Worm (Caenorhabditis elegans) whole organism, L2 larva: Measurements from ENCODE around the gene F14D7.9.

ENCODE experiments used
- ZK546.5 ChIP-seq: sonication (generic microtip); optimal IDR thresholded peaks from 2 replicates; lab custom pipeline; 2017; ENCODE audit warnings: missing biosample characterization, missing genetic modification characterization
- aly-2 ChIP-seq: fragments of 150-350 bp; optimal IDR thresholded peaks from 2 replicates; lab custom pipeline; 2014; ENCODE audit warnings: missing biosample characterization, missing genetic modification characterization
- ama-1 ChIP-seq: fragments of 150-350 bp; optimal IDR thresholded peaks from 2 replicates; lab custom pipeline; 2018; ENCODE audit warnings: inconsistent platforms
- lsy-2 ChIP-seq, 2 experiments: fragments of 150-350 bp in 1 of 2; sonication (generic microtip) in 1 of 2; optimal IDR thresholded peaks; 2 replicates each; lab custom pipeline; 2014 to 2017; ENCODE audit warnings: missing biosample characterization in 2 of 2, missing genetic modification characterization in 2 of 2
- nhr-237 ChIP-seq: fragments of 150-350 bp; optimal IDR thresholded peaks from 2 replicates; lab custom pipeline; 2014; ENCODE audit warnings: missing biosample characterization, missing genetic modification characterization

ce11 chrV:14336655-14337054, 42.2 kb downstream of the F14D7.9 start, which contains the start of gene srm-6:
- TF ChIP-seq lsy-2 (tag; optimal IDR thresholded peaks at IDR 0.05; lab: Kevin White, UChicago) = no peak
- TF ChIP-seq ZK546.5 (tag; lab: Kevin White, UChicago) = no peak
- TF ChIP-seq aly-2 (tag; lab: Kevin White, UChicago) = no peak
- no peak for TF ChIP-seq ama-1
- TF ChIP-seq nhr-237 = no peak
